Worm (Caenorhabditis elegans) whole organism, late embryonic: Measurements from ENCODE around the gene C30G7.2.

Experiments used
- C08G9.2 ChIP-seq: sonication (generic microtip); optimal IDR thresholded peaks from 2 replicates; lab custom pipeline; 2016; ENCODE audit warnings: mild to moderate bottlenecking, missing genetic modification characterization, moderate library complexity, missing compliant biosample characterization
- F13H6.1 ChIP-seq: sonication (generic microtip); optimal IDR thresholded peaks from 2 replicates; lab custom pipeline; 2016; ENCODE audit warnings: missing genetic modification characterization, missing compliant biosample characterization
- K02D7.2 ChIP-seq: sonication (generic microtip); optimal IDR thresholded peaks from 2 replicates; lab custom pipeline; 2017; ENCODE audit warnings: mild to moderate bottlenecking, missing genetic modification characterization, missing compliant biosample characterization
- ama-1 ChIP-seq: fragments of 150-350 bp; optimal IDR thresholded peaks from 2 replicates; lab custom pipeline; 2014
- ceh-14 ChIP-seq: sonication (generic microtip); optimal IDR thresholded peaks from 2 replicates; lab custom pipeline; 2016; ENCODE audit warnings: missing genotype, missing genetic modification characterization, missing compliant biosample characterization
- ceh-19 ChIP-seq: fragments of 200-800 bp; sonication (Bioruptor generic); optimal IDR thresholded peaks from 2 replicates; lab custom pipeline; 2018; ENCODE audit warnings: mild to moderate bottlenecking, missing genetic modification characterization, missing compliant biosample characterization
- ceh-24 ChIP-seq: sonication (generic microtip); optimal IDR thresholded peaks from 2 replicates; lab custom pipeline; 2016; ENCODE audit warnings: mild to moderate bottlenecking, missing genetic modification characterization, missing compliant biosample characterization
- ceh-30 ChIP-seq: fragments of 150-350 bp; optimal IDR thresholded peaks from 2 replicates; lab custom pipeline; 2014; ENCODE audit warnings: missing biosample characterization, missing genetic modification characterization
- ceh-31 ChIP-seq: sonication (generic microtip); optimal IDR thresholded peaks from 2 replicates; lab custom pipeline; 2016; ENCODE audit warnings: missing genetic modification characterization, missing compliant biosample characterization
- ceh-34 ChIP-seq: sonication (generic microtip); optimal IDR thresholded peaks from 2 replicates; lab custom pipeline; 2016; ENCODE audit warnings: mild to moderate bottlenecking, missing genetic modification characterization, missing compliant biosample characterization
- ceh-45 ChIP-seq: fragments of 200-800 bp; sonication (Bioruptor generic); IDR thresholded peaks from 2 replicates; pipeline ENCODE4 v1.3.6; 2022; ENCODE audit warnings: missing genetic modification reagents, missing genetic modification characterization, missing compliant biosample characterization
- ceh-48 ChIP-seq: sonication (generic microtip); optimal IDR thresholded peaks from 2 replicates; lab custom pipeline; 2016; ENCODE audit warnings: missing genetic modification characterization, inconsistent platforms, missing compliant biosample characterization
- ceh-6 ChIP-seq: fragments of 200-800 bp; sonication (Bioruptor generic); optimal IDR thresholded peaks from 2 replicates; lab custom pipeline; 2018; ENCODE audit warnings: mild to moderate bottlenecking, missing genetic modification characterization, missing compliant biosample characterization
- dmd-4 ChIP-seq: sonication (generic microtip); optimal IDR thresholded peaks from 2 replicates; lab custom pipeline; 2016; ENCODE audit warnings: borderline replicate concordance, missing genetic modification characterization, missing compliant biosample characterization
- dve-1 ChIP-seq: sonication (generic microtip); optimal IDR thresholded peaks from 2 replicates; lab custom pipeline; 2017; ENCODE audit warnings: antibody characterized with exemption, mild to moderate bottlenecking, missing genetic modification characterization, missing compliant biosample characterization
- elt-2 ChIP-seq: sonication (generic microtip); optimal IDR thresholded peaks from 2 replicates; lab custom pipeline; 2016; ENCODE audit warnings: missing genetic modification reagents, missing genetic modification characterization, missing compliant biosample characterization
- elt-4 ChIP-seq: sonication (generic microtip); optimal IDR thresholded peaks from 2 replicates; lab custom pipeline; 2016; ENCODE audit warnings: missing genetic modification characterization, missing compliant biosample characterization
- eyg-1 ChIP-seq: sonication (generic microtip); optimal IDR thresholded peaks from 2 replicates; lab custom pipeline; 2016; ENCODE audit warnings: missing genotype, missing genetic modification characterization, missing compliant biosample characterization
- fax-1 ChIP-seq: sonication (generic microtip); optimal IDR thresholded peaks from 2 replicates; lab custom pipeline; 2016; ENCODE audit warnings: missing genotype, missing genetic modification characterization, missing compliant biosample characterization
- gmeb-2 ChIP-seq: sonication (generic microtip); optimal IDR thresholded peaks from 2 replicates; lab custom pipeline; 2016; ENCODE audit warnings: missing genetic modification characterization, inconsistent platforms, missing compliant biosample characterization
- hlh-8 ChIP-seq: sonication (generic microtip); optimal IDR thresholded peaks from 2 replicates; lab custom pipeline; 2016; ENCODE audit warnings: missing genotype, missing genetic modification characterization, missing compliant biosample characterization
- lim-6 ChIP-seq: sonication (generic microtip); optimal IDR thresholded peaks from 2 replicates; lab custom pipeline; 2016; ENCODE audit warnings: missing genetic modification characterization, missing compliant biosample characterization
- mec-3 ChIP-seq: sonication (generic microtip); optimal IDR thresholded peaks from 2 replicates; lab custom pipeline; 2016; ENCODE audit warnings: borderline replicate concordance, missing genetic modification characterization, missing compliant biosample characterization
- nfya-1 ChIP-seq: sonication (generic microtip); optimal IDR thresholded peaks from 2 replicates; lab custom pipeline; 2017; ENCODE audit warnings: missing genetic modification characterization, mild to moderate bottlenecking, missing compliant biosample characterization, antibody characterized with exemption, moderate library complexity
- nhr-232 ChIP-seq: sonication (generic microtip); optimal IDR thresholded peaks from 2 replicates; lab custom pipeline; 2016; ENCODE audit warnings: missing genetic modification characterization, missing compliant biosample characterization
- npax-4 ChIP-seq: sonication (generic microtip); optimal IDR thresholded peaks from 2 replicates; lab custom pipeline; 2016; ENCODE audit warnings: missing genetic modification characterization, missing compliant biosample characterization
- pag-3 ChIP-seq: sonication (generic microtip); optimal IDR thresholded peaks from 2 replicates; lab custom pipeline; 2016; ENCODE audit warnings: missing compliant biosample characterization, missing genetic modification characterization, borderline replicate concordance
- pha-2 ChIP-seq: sonication (generic microtip); optimal IDR thresholded peaks from 2 replicates; lab custom pipeline; 2017; ENCODE audit warnings: mild to moderate bottlenecking, missing genetic modification characterization, missing compliant biosample characterization
- pha-4 ChIP-seq: fragments of 150-350 bp; optimal IDR thresholded peaks from 2 replicates; lab custom pipeline; 2018; ENCODE audit warnings: missing biosample characterization, missing genetic modification reagents, missing genetic modification characterization
- ref-2 ChIP-seq: sonication (generic microtip); optimal IDR thresholded peaks from 2 replicates; lab custom pipeline; 2016; ENCODE audit warnings: missing genetic modification characterization, missing compliant biosample characterization
- rnt-1 ChIP-seq: sonication (generic microtip); optimal IDR thresholded peaks from 2 replicates; lab custom pipeline; 2016; ENCODE audit warnings: missing genetic modification characterization, missing compliant biosample characterization
- syd-9 ChIP-seq: sonication (generic microtip); optimal IDR thresholded peaks from 2 replicates; lab custom pipeline; 2016; ENCODE audit warnings: mild to moderate bottlenecking, missing genetic modification characterization, moderate library complexity, missing compliant biosample characterization
- tbx-2 ChIP-seq: sonication (generic microtip); optimal IDR thresholded peaks from 2 replicates; lab custom pipeline; 2016; ENCODE audit warnings: missing genetic modification characterization, missing compliant biosample characterization
- tbx-7 ChIP-seq: sonication (generic microtip); optimal IDR thresholded peaks from 2 replicates; lab custom pipeline; 2016; ENCODE audit warnings: missing genotype, missing genetic modification characterization, missing compliant biosample characterization
- ttx-3 ChIP-seq: sonication (generic microtip); optimal IDR thresholded peaks from 2 replicates; lab custom pipeline; 2016; ENCODE audit warnings: missing genetic modification reagents, missing genetic modification characterization, missing compliant biosample characterization
- unc-3 ChIP-seq, 2 experiments: fragments of 200-800 bp in 1 of 2; sonication (Bioruptor generic) in 1 of 2; sonication (generic microtip) in 1 of 2; conservative IDR thresholded peaks in 1 of 2; optimal IDR thresholded peaks in 1 of 2; 2 replicates each; pipeline versions ENCODE4 v1.3.6 to Lab custom; 2016 to 2022; ENCODE audit warnings: missing compliant biosample characterization in 2 of 2, missing genetic modification characterization in 2 of 2, missing genetic modification reagents in 1 of 2
- unc-86 ChIP-seq: sonication (generic microtip); optimal IDR thresholded peaks from 2 replicates; lab custom pipeline; 2016; ENCODE audit warnings: missing genetic modification characterization, missing compliant biosample characterization
- zip-5 ChIP-seq: sonication (generic microtip); optimal IDR thresholded peaks from 2 replicates; lab custom pipeline; 2016; ENCODE audit warnings: missing genetic modification characterization, missing compliant biosample characterization

The C30G7.2 gene

DNA sequence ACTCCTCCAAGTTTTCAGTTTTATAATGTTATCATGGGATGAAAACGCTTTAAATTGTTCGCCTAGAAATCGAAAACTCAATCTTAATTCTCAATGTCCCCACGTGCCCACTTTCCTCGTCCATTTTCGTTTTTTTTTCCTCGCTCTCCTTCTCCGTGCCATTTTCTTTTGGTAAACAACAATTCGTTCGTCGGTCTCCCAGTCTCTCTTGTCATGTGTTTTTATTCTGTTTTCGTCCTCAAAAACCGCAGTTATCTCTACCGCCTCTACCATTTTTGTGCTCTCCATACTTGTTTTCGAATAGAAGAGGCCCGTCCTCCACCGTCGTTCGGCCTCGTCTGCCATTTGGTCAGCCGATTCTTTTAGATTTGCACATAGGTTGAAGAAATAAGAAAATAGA lies 11.9 kb downstream of the C30G7.2 start:
- no peak for TF ChIP-seq npax-4 (tag; lab: Kevin White, UChicago)
- TF ChIP-seq ceh-14 (tag; lab: Kevin White, UChicago): no peak
- TF ChIP-seq mec-3 (tag; lab: Kevin White, UChicago): no peak
- no peak for TF ChIP-seq fax-1 (tag; lab: Kevin White, UChicago)
- no peak for TF ChIP-seq hlh-8 (tag; lab: Kevin White, UChicago)
- TF ChIP-seq ceh-6 (GFP tag; lab: Kevin White, UChicago): no peak
- TF ChIP-seq ceh-24 (tag; lab: Kevin White, UChicago): no peak
- TF ChIP-seq unc-86: no peak

DNA sequence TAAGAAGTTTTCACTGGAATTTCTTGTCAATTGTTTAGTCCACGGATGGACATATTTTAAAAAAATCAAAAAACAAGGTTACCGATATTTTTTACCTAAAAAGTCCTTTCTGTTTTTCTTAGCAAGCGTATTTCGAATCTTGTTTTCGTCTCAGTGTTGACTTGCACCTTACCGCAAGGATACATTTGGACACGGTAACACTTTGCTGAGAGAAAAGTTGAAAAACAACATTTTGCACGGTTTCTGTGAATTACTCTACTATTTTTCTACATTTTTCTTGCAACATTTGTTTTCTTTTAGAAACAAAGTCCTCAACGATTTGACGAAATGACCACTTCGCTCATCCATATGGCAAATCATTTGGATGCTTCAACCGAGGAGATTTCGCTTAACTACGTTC lies 12.8 kb downstream of the C30G7.2 start, which contains the start of gene hil-1:
TSS of gene hil-1 (plus strand) at position 301 of the 400 bp plus-strand sequence.
- no peak for TF ChIP-seq ref-2
- TF ChIP-seq dmd-4 (tag; lab: Kevin White, UChicago): no peak
- no peak for TF ChIP-seq zip-5
- no peak for TF ChIP-seq K02D7.2
- TF ChIP-seq ceh-45 (GFP tag; lab: Robert Waterston, UW): no peak
- TF ChIP-seq ceh-19 (GFP tag; lab: Kevin White, UChicago): no peak
- no peak for TF ChIP-seq ceh-6 (GFP tag; lab: Kevin White, UChicago)
- TF ChIP-seq tbx-7 (tag; lab: Kevin White, UChicago): no peak
- TF ChIP-seq ceh-31 (tag; lab: Kevin White, UChicago): no peak
- no peak for TF ChIP-seq ceh-48 (tag; lab: Kevin White, UChicago)
- no peak for TF ChIP-seq ceh-34 (tag; lab: Kevin White, UChicago)
- TF ChIP-seq rnt-1: no peak
- TF ChIP-seq lim-6 (tag; lab: Kevin White, UChicago): no peak
- TF ChIP-seq unc-3 (GFP tag; conservative IDR thresholded peaks at IDR 0.05; lab: Robert Waterston, UW): no peak
- no peak for TF ChIP-seq unc-3 (tag; optimal IDR thresholded peaks at IDR 0.05; lab: Kevin White, UChicago)
- TF ChIP-seq ttx-3 (tag; lab: Kevin White, UChicago): no peak
- no peak for TF ChIP-seq nfya-1 (tag; lab: Kevin White, UChicago)
- TF ChIP-seq elt-4 (tag; lab: Kevin White, UChicago): no peak
- no peak for TF ChIP-seq gmeb-2 (tag; lab: Kevin White, UChicago)
- TF ChIP-seq fax-1 (tag; lab: Kevin White, UChicago): no peak
- TF ChIP-seq dve-1 (tag; lab: Kevin White, UChicago): no peak

DNA sequence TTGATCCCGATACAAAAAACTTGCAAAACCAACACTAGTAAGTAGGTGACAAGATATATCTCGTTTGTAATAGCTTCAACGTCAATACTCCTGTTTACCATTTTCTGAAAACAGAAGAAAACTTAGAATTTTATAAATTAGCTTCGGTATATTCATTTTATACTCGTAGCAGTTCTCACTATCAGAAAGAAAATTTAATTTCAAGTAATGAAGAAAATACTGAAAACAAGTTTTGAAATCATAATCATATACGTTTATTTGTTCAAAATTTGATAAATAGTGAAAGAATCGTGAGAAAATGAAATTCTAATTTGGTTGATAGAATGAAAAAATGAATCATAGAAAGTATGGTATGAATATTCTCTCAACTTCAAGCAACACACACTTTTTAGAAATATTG lies 17.9 kb downstream of the C30G7.2 start, which contains the start of gene C30G7.5:
TSS of gene C30G7.5 (minus strand) at position 101 of the 400 bp plus-strand sequence.
- TF ChIP-seq C08G9.2 (tag; lab: Kevin White, UChicago): no peak
- no peak for TF ChIP-seq ceh-14 (tag; lab: Kevin White, UChicago)
- no peak for TF ChIP-seq elt-2
- TF ChIP-seq fax-1 (tag; lab: Kevin White, UChicago): no peak
- no peak for TF ChIP-seq pha-2 (tag; lab: Kevin White, UChicago)
- TF ChIP-seq F13H6.1: no peak
- TF ChIP-seq ama-1: no peak
- TF ChIP-seq ceh-34 (tag; lab: Kevin White, UChicago): no peak
- TF ChIP-seq syd-9 (tag; lab: Kevin White, UChicago): no peak
- TF ChIP-seq pag-3: no peak
- no peak for TF ChIP-seq rnt-1
- TF ChIP-seq pha-4: no peak
- no peak for TF ChIP-seq hlh-8 (tag; lab: Kevin White, UChicago)
- TF ChIP-seq elt-4 (tag; lab: Kevin White, UChicago): no peak
- no peak for TF ChIP-seq eyg-1
- TF ChIP-seq ceh-30 (tag; lab: Kevin White, UChicago): no peak
- TF ChIP-seq tbx-2 (tag; lab: Kevin White, UChicago): no peak
- TF ChIP-seq mec-3 (tag; lab: Kevin White, UChicago): no peak
- TF ChIP-seq nhr-232: no peak
- TF ChIP-seq, all 69 proteins: peak for 0
